Fruit fly (Drosophila melanogaster) Kc167 (cell line): Measurements from ENCODE around the gene Akt.

Experiments
- Sin3A ChIP-seq: fragments of >200 bp; optimal IDR thresholded peaks from 2 replicates; lab custom pipeline; 2018; ENCODE audit warnings: missing external identifiers
- h ChIP-seq: fragments of >200 bp; optimal IDR thresholded peaks from 3 replicates; lab custom pipeline; 2018; ENCODE audit warnings: missing external identifiers
- insv ChIP-seq: fragments of >200 bp; optimal IDR thresholded peaks from 3 replicates; lab custom pipeline; 2018; ENCODE audit warnings: missing external identifiers
- psq ChIP-seq: fragments of >200 bp; optimal IDR thresholded peaks from 2 replicates; lab custom pipeline; 2017; ENCODE audit warnings: missing external identifiers
- ttk ChIP-seq: sonication (Bioruptor generic); optimal IDR thresholded peaks from 2 replicates; lab custom pipeline; 2017; ENCODE audit warnings: missing external identifiers

dm6 chr3R:16098333-16099267, at the start of gene Akt, which contains the start of gene Mhcl:
- no peak for TF ChIP-seq h
- no peak for TF ChIP-seq psq (lab: Kevin White, UChicago)
- TF ChIP-seq Sin3A (lab: Kevin White, UChicago) = no peak
- TF ChIP-seq ttk (lab: Kevin White, UChicago) = no peak
- TF ChIP-seq insv (lab: Kevin White, UChicago) = no peak
